Fruit fly (Drosophila melanogaster): ENCODE results near the gene CG11841.
A peak's percentile ranks its signal among the peaks of the same experiment; 100 is the strongest.

Gene CG11841

dm6 chr3R:29004884-29005621, 45.8 kb upstream of the CG11841 start (continued):
- TF ChIP-seq Hr78 (GFP tag; optimal IDR thresholded peaks at IDR 0.05), result no peak
- peak; percentile 33 for TF ChIP-seq ind (GFP tag; optimal IDR thresholded peaks at IDR 0.05)
- peak; percentile 36 for TF ChIP-seq Xbp1 (GFP tag; optimal IDR thresholded peaks at IDR 0.05)
- TF ChIP-seq Nf-YA (GFP tag; IDR thresholded peaks at IDR 0.05), result 0 out of 2 replicates have a peak, but pooled peaks have one; percentile 29
- peak; percentile 22 for TF ChIP-seq HHEX (GFP tag; optimal IDR thresholded peaks at IDR 0.05)
- TF ChIP-seq abd-A (tag; optimal IDR thresholded peaks at IDR 0.05), result peak; percentile 93
- TF ChIP-seq CG10543 (GFP tag; optimal IDR thresholded peaks at IDR 0.05), result peak; percentile 28
- TF ChIP-seq Sox102F (GFP tag; optimal IDR thresholded peaks at IDR 0.05), result peak; percentile 70
- peak; percentile 14 for TF ChIP-seq Ssrp (tag; optimal IDR thresholded peaks at IDR 0.05)
- TF ChIP-seq Oli (tag; optimal IDR thresholded peaks at IDR 0.05), result peak; percentile 51
- TF ChIP-seq CG11093 (GFP tag; IDR thresholded peaks at IDR 0.05), result no peak
- TF ChIP-seq ranshi (GFP tag; IDR thresholded peaks at IDR 0.05), result peak; percentile 46; the same call in 1 of the 2 replicates
- TF ChIP-seq CG6813 (GFP tag; optimal IDR thresholded peaks at IDR 0.05), result no peak
- TF ChIP-seq cato (GFP tag; optimal IDR thresholded peaks at IDR 0.05; ENCODE audit: borderline replicate concordance), result peak; percentile 17
- no peak for TF ChIP-seq ash1 (GFP tag; optimal IDR thresholded peaks at IDR 0.05)
- peak; percentile 68 for TF ChIP-seq D19B (GFP tag; optimal IDR thresholded peaks at IDR 0.05)
- TF ChIP-seq lab (GFP tag; optimal IDR thresholded peaks at IDR 0.05), result peak; percentile 55
- peak; percentile 52 for TF ChIP-seq Drgx (GFP tag; IDR thresholded peaks at IDR 0.05)
- TF ChIP-seq Rx (GFP tag; IDR thresholded peaks at IDR 0.05), result no peak
- no peak for TF ChIP-seq hkb (optimal IDR thresholded peaks at IDR 0.05)
- TF ChIP-seq hkb (GFP tag; IDR thresholded peaks at IDR 0.05), result 0 out of 2 replicates have a peak, but pooled peaks have one; percentile 25
- peak; percentile 1 for TF ChIP-seq Camta (GFP tag; optimal IDR thresholded peaks at IDR 0.05)
- TF ChIP-seq H2.0 (GFP tag; IDR thresholded peaks at IDR 0.05), result peak; percentile 4; the same call in 1 of the 2 replicates
- 0 out of 3 replicates have a peak, but pooled peaks have one; percentile 26 for TF ChIP-seq H15 (GFP tag; IDR thresholded peaks at IDR 0.05)
- no peak for TF ChIP-seq croc (GFP tag; conservative IDR thresholded peaks at IDR 0.05)
- peak; percentile 26; the same call in 1 of the 3 replicates for TF ChIP-seq CG11695 (GFP tag; IDR thresholded peaks at IDR 0.05)
- TF ChIP-seq ssp (GFP tag; IDR thresholded peaks at IDR 0.05), result peak; percentile 49; the same call in 1 of the 2 replicates
- peak; percentile 53; the same call in 1 of the 2 replicates for TF ChIP-seq lmd (GFP tag; IDR thresholded peaks at IDR 0.05)
- TF ChIP-seq vvl (GFP tag; IDR thresholded peaks at IDR 0.05), result peak; percentile 34; the same call in 1 of the 2 replicates
- TF ChIP-seq unpg (GFP tag; optimal IDR thresholded peaks at IDR 0.05), result peak; percentile 43
- peak; percentile 43 for TF ChIP-seq sd (tag; optimal IDR thresholded peaks at IDR 0.05)
- TF ChIP-seq CG2712 (tag; optimal IDR thresholded peaks at IDR 0.05), result peak; percentile 51
- peak; percentile 62 for TF ChIP-seq slbo (GFP tag; IDR thresholded peaks at IDR 0.05)
- no peak for TF ChIP-seq Myb (GFP tag; optimal IDR thresholded peaks at IDR 0.05)
- peak; percentile 24 for TF ChIP-seq Fer1 (GFP tag; optimal IDR thresholded peaks at IDR 0.05)
- peak; percentile 16 for TF ChIP-seq CG7556 (GFP tag; optimal IDR thresholded peaks at IDR 0.05)
- peak; percentile 57 for TF ChIP-seq Ptx1 (GFP tag; IDR thresholded peaks at IDR 0.05)
- TF ChIP-seq CG12769 (tag; optimal IDR thresholded peaks at IDR 0.05), result peak; percentile 58
- no peak for TF ChIP-seq CG31224 (GFP tag; IDR thresholded peaks at IDR 0.05)
- TF ChIP-seq Med (GFP tag), result peak; percentile 80
- TF ChIP-seq CG12219 (GFP tag; optimal IDR thresholded peaks at IDR 0.05), result no peak
- no peak for TF ChIP-seq prd (optimal IDR thresholded peaks at IDR 0.05)
- TF ChIP-seq prd (GFP tag; IDR thresholded peaks at IDR 0.05), result peak; percentile 71; the same call in 2 of the 3 replicates
- TF ChIP-seq CG13296 (GFP tag; optimal IDR thresholded peaks at IDR 0.05), result no peak
- TF ChIP-seq D19A (tag; optimal IDR thresholded peaks at IDR 0.05), result peak; percentile 14
- peak; percentile 7 for TF ChIP-seq gro (GFP tag; optimal IDR thresholded peaks at IDR 0.05)
- TF ChIP-seq CG14050 (GFP tag; IDR thresholded peaks at IDR 0.05), result peak; percentile 45; the same call in 1 of the 3 replicates
- TF ChIP-seq sqz (GFP tag; optimal IDR thresholded peaks at IDR 0.05), result no peak
- TF ChIP-seq CG15269 (tag; optimal IDR thresholded peaks at IDR 0.05), result peak; percentile 52
